2 worm cellular contexts compared by ENCODE assay signal in genomic region chrIII:9789083-9789482, ce11.
A peak's percentile ranks its signal among the peaks of the same experiment; 100 is the strongest.
TF ChIP-seq lines count a peak whose summit lies in the region.

No protein-coding gene starts in this region.

TF ChIP-seq in whole organism, L3 larva, 47 proteins besides CTCF, POLR2A, EP300 and RAD21:
- TF ChIP-seq nfya-1 (tag; optimal IDR thresholded peaks at IDR 0.05; lab: Kevin White, UChicago; ENCODE audit: insufficient read depth) (peak; percentile 83), aly-2 (tag; optimal IDR thresholded peaks at IDR 0.05; lab: Kevin White, UChicago) (no peak)

TF ChIP-seq in whole organism, late embryonic, 69 proteins besides CTCF, POLR2A, EP300 and RAD21:
- TF ChIP-seq pag-3 (tag; optimal IDR thresholded peaks at IDR 0.05; lab: Kevin White, UChicago; ENCODE audit: borderline replicate concordance) (no peak), nfya-1 (tag; optimal IDR thresholded peaks at IDR 0.05; lab: Kevin White, UChicago) (peak; percentile 84), zip-5 (tag; optimal IDR thresholded peaks at IDR 0.05; lab: Kevin White, UChicago) (no peak)

Comparison
In these comparisons a context has a peak if more than half of its experiments do, and no peak if none do; other contexts are left out.
1. Of the 9 proteins assayed by ChIP-seq in both whole organism, late embryonic and whole organism, L3 larva: peak only in whole organism, late embryonic: none; only in whole organism, L3 larva: none; in both: nfya-1; in neither: 8.